Fruit fly (Drosophila melanogaster) S2 (cell line): ENCODE data around the gene Pp1-87B.
A peak's percentile ranks its signal among the peaks of the same experiment; 100 is the strongest.
"Not testable (repeated sequence)": the region's sequence is repeated elsewhere in the genome, so short reads cannot be mapped to it uniquely, and the experiment has no call there.

Experiments used
- CG8478 ChIP-seq: fragments of >200 bp; optimal IDR thresholded peaks from 2 replicates; lab custom pipeline; 2018
- CTCF ChIP-seq, 2 experiments: fragments of >200 bp; optimal IDR thresholded peaks; 2 replicates each; lab custom pipeline; 2018

Pp1-87B gene

dm6 chr3R:12425510-12426309, at the start of gene Pp1-87B:
Gene Pp1-87B (minus strand): TSS chr3R:12425917.
- no peak for TF ChIP-seq CG8478
- peak in 1 of 2 experiments; percentile 12 for TF ChIP-seq CTCF (optimal IDR thresholded peaks at IDR 0.05; lab: Kevin White, UChicago)

- not testable (repeated sequence) for TF ChIP-seq CG8478; CTCF (optimal IDR thresholded peaks at IDR 0.05; lab: Kevin White, UChicago)
Measured at dm6 chr3R:12467675-12468074, 42.0 kb upstream of the Pp1-87B start, which contains the start of gene Hsp70Ba. Gene Hsp70Ba (minus strand): TSS chr3R:12467776.

- TF ChIP-seq CTCF (optimal IDR thresholded peaks at IDR 0.05; lab: Kevin White, UChicago); CG8478: not testable (repeated sequence)
Measured at dm6 chr3R:12465198-12465597, 39.5 kb upstream of the Pp1-87B start, which contains the start of gene CG5608. Gene CG5608 (minus strand): TSS chr3R:12465298.

dm6 chr3R:12459879-12460522, 34.3 kb upstream of the Pp1-87B start, which contains the start of the genes CG5961 and Polr3C:
Gene CG5961 (minus strand): TSS chr3R:12460294.
Gene Polr3C (plus strand): TSS chr3R:12460414.
- TF ChIP-seq CG8478: no peak
- no peak for TF ChIP-seq CTCF (optimal IDR thresholded peaks at IDR 0.05; lab: Kevin White, UChicago)

- TF ChIP-seq CG8478 (no peak), CTCF (optimal IDR thresholded peaks at IDR 0.05; lab: Kevin White, UChicago) (no peak)
Measured at dm6 chr3R:12456370-12456940, 30.7 kb upstream of the Pp1-87B start, which contains the start of gene trus. Gene trus (plus strand): TSS chr3R:12456573.

dm6 chr3R:12454492-12454891, 28.8 kb upstream of the Pp1-87B start:
- TF ChIP-seq CG8478 (no peak), CTCF (optimal IDR thresholded peaks at IDR 0.05; lab: Kevin White, UChicago) (no peak)

- TF ChIP-seq CTCF (optimal IDR thresholded peaks at IDR 0.05; lab: Kevin White, UChicago) (no peak), CG8478 (no peak)
Measured at dm6 chr3R:12451888-12452514, 26.3 kb upstream of the Pp1-87B start, which contains the start of gene CG5509. Gene CG5509 (plus strand): TSS chr3R:12452464.

dm6 chr3R:12451376-12451775, 25.7 kb upstream of the Pp1-87B start:
- TF ChIP-seq CG8478 (no peak), CTCF (optimal IDR thresholded peaks at IDR 0.05; lab: Kevin White, UChicago) (no peak)

- TF ChIP-seq CG8478 (no peak), CTCF (optimal IDR thresholded peaks at IDR 0.05; lab: Kevin White, UChicago) (no peak)
Measured at dm6 chr3R:12450713-12451259, 25.1 kb upstream of the Pp1-87B start.

- TF ChIP-seq CTCF (optimal IDR thresholded peaks at IDR 0.05; lab: Kevin White, UChicago) (no peak), CG8478 (no peak)
Measured at dm6 chr3R:12449617-12450242, 24.0 kb upstream of the Pp1-87B start.

- TF ChIP-seq CTCF (optimal IDR thresholded peaks at IDR 0.05; lab: Kevin White, UChicago) (no peak), CG8478 (no peak)
Measured at dm6 chr3R:12448889-12449314, 23.2 kb upstream of the Pp1-87B start, which contains the start of gene CG18549. Gene CG18549 (plus strand): TSS chr3R:12449296.

dm6 chr3R:12448344-12448743, 22.6 kb upstream of the Pp1-87B start:
- TF ChIP-seq CG8478 (no peak), CTCF (optimal IDR thresholded peaks at IDR 0.05; lab: Kevin White, UChicago) (no peak)

- TF ChIP-seq CG8478 (no peak), CTCF (optimal IDR thresholded peaks at IDR 0.05; lab: Kevin White, UChicago) (no peak)
Measured at dm6 chr3R:12447353-12447752, 21.6 kb upstream of the Pp1-87B start, which contains the start of gene vrs. Gene vrs (plus strand): TSS chr3R:12447653.

- TF ChIP-seq CTCF (optimal IDR thresholded peaks at IDR 0.05; lab: Kevin White, UChicago) (no peak), CG8478 (no peak)
Measured at dm6 chr3R:12445468-12445867, 19.8 kb upstream of the Pp1-87B start.
